Fruit fly (Drosophila melanogaster) whole organism, wandering third instar larva: ENCODE results near the gene CG32642.

Experiments used
- Abd-B ChIP-seq: fragments of >200 bp; optimal IDR thresholded peaks from 2 replicates; lab custom pipeline; 2017; ENCODE audit warnings: missing biosample characterization, missing genetic modification characterization
- CG9705 ChIP-seq: fragments of 200-800 bp; sonication (Bioruptor generic); optimal IDR thresholded peaks from 2 replicates; lab custom pipeline; 2018; ENCODE audit warnings: missing biosample characterization, mild to moderate bottlenecking, missing genetic modification characterization
- CrebA ChIP-seq: fragments of 200-800 bp; sonication (Bioruptor generic); optimal IDR thresholded peaks from 2 replicates; lab custom pipeline; 2016; ENCODE audit warnings: missing biosample characterization, mild to moderate bottlenecking, missing genetic modification characterization, borderline replicate concordance
- Dfd ChIP-seq: fragments of >200 bp; optimal IDR thresholded peaks from 2 replicates; lab custom pipeline; 2017; ENCODE audit warnings: missing biosample characterization, missing genetic modification characterization
- Dif ChIP-seq: fragments of 200-275, 200-300 bp; sonication (Bioruptor generic); optimal IDR thresholded peaks from 2 replicates; lab custom pipeline; 2018; ENCODE audit warnings: missing biosample characterization, missing genetic modification characterization; ENCODE audit not compliant: partially characterized antibody
- GATAd ChIP-seq: sonication (Bioruptor generic); optimal IDR thresholded peaks from 2 replicates; lab custom pipeline; 2016; ENCODE audit warnings: missing biosample characterization, missing genetic modification characterization
- HLH106 ChIP-seq: fragments of 200-800 bp; optimal IDR thresholded peaks from 3 replicates; lab custom pipeline; 2019; ENCODE audit warnings: missing biosample characterization, mild to moderate bottlenecking, missing genetic modification characterization, moderate library complexity
- Hr78 ChIP-seq: fragments of >200 bp; optimal IDR thresholded peaks from 2 replicates; lab custom pipeline; 2017; ENCODE audit warnings: missing biosample characterization, missing genetic modification characterization
- Hr83 ChIP-seq: fragments of 200-300 bp; sonication (Bioruptor generic); optimal IDR thresholded peaks from 2 replicates; lab custom pipeline; 2016; ENCODE audit warnings: missing biosample characterization, mild to moderate bottlenecking, missing genetic modification characterization, moderate library complexity; ENCODE audit not compliant: poor library complexity, severe bottlenecking
- Jra ChIP-seq: sonication (Bioruptor generic); optimal IDR thresholded peaks from 2 replicates; lab custom pipeline; 2016; ENCODE audit warnings: missing biosample characterization, missing genetic modification characterization
- Mio ChIP-seq: sonication (Bioruptor generic); optimal IDR thresholded peaks from 2 replicates; lab custom pipeline; 2016; ENCODE audit warnings: missing biosample characterization, missing genetic modification characterization
- OdsH ChIP-seq: fragments of 200-800 bp; sonication (Bioruptor generic); optimal IDR thresholded peaks from 2 replicates; lab custom pipeline; 2016; ENCODE audit warnings: missing biosample characterization, mild to moderate bottlenecking, missing genetic modification characterization
- Rel ChIP-seq, 2 experiments: fragments of 200-800 bp; sonication (Bioruptor generic) in 1 of 2; optimal IDR thresholded peaks; 2 replicates in 1 of 2; 3 replicates in 1 of 2; lab custom pipeline; 2016 to 2019; ENCODE audit warnings: mild to moderate bottlenecking in 2 of 2, missing biosample characterization in 2 of 2, missing genetic modification characterization in 2 of 2, moderate library complexity in 1 of 2
- Sp1 ChIP-seq: fragments of 200-800 bp; sonication (Bioruptor generic); optimal IDR thresholded peaks from 3 replicates; lab custom pipeline; 2019; ENCODE audit warnings: missing biosample characterization, mild to moderate bottlenecking, missing genetic modification characterization, moderate library complexity
- br ChIP-seq: fragments of 200-800 bp; sonication (Bioruptor generic); optimal IDR thresholded peaks from 2 replicates; lab custom pipeline; 2016; ENCODE audit warnings: missing biosample characterization, missing genetic modification characterization
- brk ChIP-seq: fragments of 200-800 bp; sonication (Bioruptor generic); optimal IDR thresholded peaks from 2 replicates; lab custom pipeline; 2016; ENCODE audit warnings: missing biosample characterization, mild to moderate bottlenecking, missing genetic modification characterization
- dl ChIP-seq, 2 experiments: fragments of 175-275, 200-275 bp in 1 of 2; fragments of 200-275 bp in 1 of 2; sonication (Bioruptor generic); optimal IDR thresholded peaks; lab custom pipeline; 2018; ENCODE audit warnings: mild to moderate bottlenecking in 2 of 2, missing biosample characterization in 2 of 2, missing genetic modification characterization in 2 of 2, moderate library complexity in 2 of 2; ENCODE audit not compliant: partially characterized antibody in 2 of 2, insufficient read depth in 1 of 2
- dmrt93B ChIP-seq: fragments of 200-800 bp; sonication (Bioruptor generic); optimal IDR thresholded peaks from 2 replicates; lab custom pipeline; 2018; ENCODE audit warnings: missing biosample characterization, mild to moderate bottlenecking, missing genetic modification characterization
- dsf ChIP-seq: sonication (Bioruptor generic); optimal IDR thresholded peaks from 2 replicates; lab custom pipeline; 2016; ENCODE audit warnings: missing biosample characterization, missing genetic modification characterization, borderline replicate concordance
- foxo ChIP-seq, 2 experiments: fragments of 200-800 bp; sonication (Bioruptor generic); optimal IDR thresholded peaks; 2 replicates in 1 of 2; 3 replicates in 1 of 2; lab custom pipeline; 2016 to 2017; ENCODE audit warnings: missing biosample characterization in 2 of 2, missing genetic modification characterization in 2 of 2
- fru ChIP-seq: fragments of 200-800 bp; sonication (Bioruptor generic); optimal IDR thresholded peaks from 3 replicates; lab custom pipeline; 2016; ENCODE audit warnings: missing biosample characterization, mild to moderate bottlenecking, missing genetic modification characterization
- h ChIP-seq: fragments of 200-800 bp; sonication (Bioruptor generic); optimal IDR thresholded peaks from 3 replicates; lab custom pipeline; 2016; ENCODE audit warnings: missing biosample characterization, mild to moderate bottlenecking, missing genetic modification characterization
- jim ChIP-seq: fragments of 175-275, 200-325 bp; sonication (Bioruptor generic); optimal IDR thresholded peaks from 2 replicates; lab custom pipeline; 2016; ENCODE audit warnings: missing biosample characterization, mild to moderate bottlenecking, missing genetic modification characterization
- psq ChIP-seq: fragments of 200-800 bp; sonication (Bioruptor generic); optimal IDR thresholded peaks from 3 replicates; lab custom pipeline; 2017; ENCODE audit warnings: missing biosample characterization, mild to moderate bottlenecking, missing genetic modification characterization, moderate library complexity
- rgr ChIP-seq: fragments of 200-800 bp; sonication (Bioruptor generic); optimal IDR thresholded peaks from 3 replicates; lab custom pipeline; 2016; ENCODE audit warnings: missing biosample characterization, mild to moderate bottlenecking, missing genetic modification characterization
- sage ChIP-seq: fragments of 200-800 bp; sonication (Bioruptor generic); optimal IDR thresholded peaks from 2 replicates; lab custom pipeline; 2016; ENCODE audit warnings: missing biosample characterization, mild to moderate bottlenecking, missing genetic modification characterization
- tai ChIP-seq: sonication (Bioruptor generic); optimal IDR thresholded peaks from 2 replicates; lab custom pipeline; 2016; ENCODE audit warnings: missing biosample characterization, missing genetic modification characterization
- woc ChIP-seq: sonication (Bioruptor generic); optimal IDR thresholded peaks from 2 replicates; lab custom pipeline; 2016; ENCODE audit warnings: missing biosample characterization, mild to moderate bottlenecking, missing genetic modification characterization

CG32642 gene

dm6 chrX:12970411-12970810, 11.4 kb downstream of the CG32642 start, which contains the start of gene CG15721:
CG15721 (plus strand) TSS chrX:12970711.
- TF ChIP-seq Mio (GFP tag; lab: Kevin White, UChicago) (no peak), brk (GFP tag; lab: Kevin White, UChicago) (no peak), HLH106 (tag; lab: Kevin White, UChicago) (no peak), Abd-B (GFP tag; lab: Kevin White, UChicago) (no peak), CrebA (GFP tag; lab: Kevin White, UChicago) (no peak), foxo (GFP tag; optimal IDR thresholded peaks at IDR 0.05; lab: Kevin White, UChicago) (no peak), fru (GFP tag; lab: Kevin White, UChicago) (no peak), dmrt93B (no peak), Dif (no peak), tai (no peak)

dm6 chrX:12976131-12976530, 17.1 kb downstream of the CG32642 start, which contains the start of gene CG12716:
CG12716 (minus strand) TSS chrX:12976231.
- TF ChIP-seq CrebA (GFP tag; lab: Kevin White, UChicago), result no peak
- TF ChIP-seq dmrt93B, result no peak
- no peak for TF ChIP-seq woc (GFP tag; lab: Kevin White, UChicago)
- TF ChIP-seq OdsH (GFP tag; lab: Kevin White, UChicago), result no peak
- no peak for TF ChIP-seq brk (GFP tag; lab: Kevin White, UChicago)

dm6 chrX:12984224-12984623, 25.2 kb downstream of the CG32642 start, which contains the start of gene CG32643:
CG32643 (plus strand) TSS chrX:12984524.
- TF ChIP-seq rgr (GFP tag; lab: Kevin White, UChicago) (no peak), OdsH (GFP tag; lab: Kevin White, UChicago) (no peak), dl (GFP tag; optimal IDR thresholded peaks at IDR 0.05; lab: Kevin White, UChicago; ENCODE audit: insufficient read depth in 1 of 2, partially characterized antibody in 2 of 2) (no peak), Dfd (GFP tag; lab: Kevin White, UChicago) (no peak), Hr78 (GFP tag; lab: Kevin White, UChicago) (no peak), Jra (GFP tag; lab: Kevin White, UChicago) (no peak), foxo (GFP tag; optimal IDR thresholded peaks at IDR 0.05; lab: Kevin White, UChicago) (no peak), dsf (GFP tag; lab: Kevin White, UChicago) (no peak), psq (no peak), Dif (no peak), Rel (GFP tag; optimal IDR thresholded peaks at IDR 0.05; lab: Kevin White, UChicago) (no peak), Rel (tag; optimal IDR thresholded peaks at IDR 0.05; lab: Kevin White, UChicago) (no peak), brk (GFP tag; lab: Kevin White, UChicago) (no peak), Abd-B (GFP tag; lab: Kevin White, UChicago) (no peak), Sp1 (no peak), h (no peak), Mio (GFP tag; lab: Kevin White, UChicago) (no peak)

dm6 chrX:12986948-12987450, 28.0 kb downstream of the CG32642 start:
- TF ChIP-seq GATAd (no peak), br (GFP tag; lab: Kevin White, UChicago) (no peak), woc (GFP tag; lab: Kevin White, UChicago) (no peak), Hr83 (no peak), sage (no peak), CG9705 (GFP tag; lab: Kevin White, UChicago) (no peak), Hr78 (GFP tag; lab: Kevin White, UChicago) (no peak), OdsH (GFP tag; lab: Kevin White, UChicago) (no peak), rgr (GFP tag; lab: Kevin White, UChicago) (no peak)

- peak; percentile 67 for TF ChIP-seq Dfd (GFP tag; lab: Kevin White, UChicago)
- TF ChIP-seq jim (GFP tag; lab: Kevin White, UChicago), result no peak
These were observed 29.2 kb downstream of the CG32642 start, which contains the start of gene rsh for dm6 chrX:12988025-12988801. rsh (plus strand) TSS chrX:12988615.
